Fruit fly (Drosophila melanogaster) whole organism, embryonic: ENCODE data around the gene GXIVsPLA2.
A peak's percentile ranks its signal among the peaks of the same experiment; 100 is the strongest.

ENCODE experiments used
- Atf-2 ChIP-seq: fragments of 200-800 bp; sonication (Bioruptor generic); optimal IDR thresholded peaks from 2 replicates; lab custom pipeline; 2016; ENCODE audit warnings: missing biosample characterization, missing genetic modification characterization
- Atf3 ChIP-seq: fragments of 200-800 bp; sonication (Bioruptor generic); optimal IDR thresholded peaks from 3 replicates; lab custom pipeline; 2016; ENCODE audit warnings: missing biosample characterization, missing genetic modification characterization
- Bdp1 ChIP-seq: fragments of 200-800 bp; sonication (Bioruptor generic); optimal IDR thresholded peaks from 3 replicates; lab custom pipeline; 2016; ENCODE audit warnings: missing biosample characterization, missing genetic modification characterization
- CG10366 ChIP-seq: fragments of 200-800 bp; sonication (Bioruptor generic); IDR thresholded peaks from 2 replicates; pipeline ENCODE4 v1.3.6; 2022; ENCODE audit warnings: missing biosample characterization, missing genetic modification characterization
- CG11085 ChIP-seq: fragments of 200-800 bp; sonication (Bioruptor generic); IDR thresholded peaks from 2 replicates; pipeline ENCODE4 v1.3.6; 2022; ENCODE audit warnings: missing biosample characterization, missing genetic modification characterization
- CG11398 ChIP-seq: fragments of 200-800 bp; sonication (Bioruptor generic); optimal IDR thresholded peaks from 2 replicates; lab custom pipeline; 2016; ENCODE audit warnings: missing biosample characterization, missing genetic modification characterization
- CG11696 ChIP-seq: fragments of 200-800 bp; sonication (Bioruptor generic); IDR thresholded peaks from 2 replicates; pipeline ENCODE4 v1.3.6; 2022; ENCODE audit warnings: missing biosample characterization, missing genetic modification characterization
- CG12104 ChIP-seq: fragments of 200-800 bp; sonication (Bioruptor generic); optimal IDR thresholded peaks from 3 replicates; lab custom pipeline; 2016; ENCODE audit warnings: missing biosample characterization, missing genetic modification characterization
- CG12299 ChIP-seq: fragments of 200-800 bp; sonication (Bioruptor generic); optimal IDR thresholded peaks from 2 replicates; lab custom pipeline; 2018; ENCODE audit warnings: missing biosample characterization, mild to moderate bottlenecking, missing genetic modification characterization
- CG13123 ChIP-seq: fragments of 200-800 bp; sonication (Bioruptor generic); optimal IDR thresholded peaks from 2 replicates; lab custom pipeline; 2016; ENCODE audit warnings: missing biosample characterization, missing genetic modification characterization
- CG14014 ChIP-seq: fragments of 200-800 bp; sonication (Bioruptor generic); IDR thresholded peaks from 2 replicates; pipeline ENCODE4 v1.3.6; 2022; ENCODE audit warnings: missing biosample characterization, missing genetic modification characterization
- CG14710 ChIP-seq: fragments of 200-800 bp; sonication (Bioruptor generic); optimal IDR thresholded peaks from 3 replicates; lab custom pipeline; 2019; ENCODE audit warnings: missing biosample characterization, mild to moderate bottlenecking, missing genetic modification characterization, moderate library complexity
- CG16815 ChIP-seq: fragments of 200-800 bp; sonication (Bioruptor generic); optimal IDR thresholded peaks from 3 replicates; lab custom pipeline; 2017; ENCODE audit warnings: missing biosample characterization, mild to moderate bottlenecking, missing genetic modification characterization
- CG2875 ChIP-seq: fragments of 200-800 bp; sonication (Bioruptor generic); optimal IDR thresholded peaks from 2 replicates; lab custom pipeline; 2017; ENCODE audit warnings: missing biosample characterization, mild to moderate bottlenecking, missing genetic modification characterization, missing genetic modification reagents
- CG3065 ChIP-seq: fragments of 200-800 bp; sonication (Bioruptor generic); optimal IDR thresholded peaks from 2 replicates; lab custom pipeline; 2016; ENCODE audit warnings: missing biosample characterization, missing genetic modification characterization
- CG43689 ChIP-seq: fragments of 200-800 bp; sonication (Bioruptor generic); IDR thresholded peaks from 2 replicates; pipeline ENCODE4 v1.3.6; 2022; ENCODE audit warnings: missing biosample characterization, missing genetic modification characterization
- CG4617 ChIP-seq: fragments of 200-800 bp; sonication (Bioruptor generic); optimal IDR thresholded peaks from 3 replicates; lab custom pipeline; 2016; ENCODE audit warnings: missing biosample characterization, missing genetic modification characterization, borderline replicate concordance
- CG7271 ChIP-seq: fragments of 200-800 bp; sonication (Bioruptor generic); optimal IDR thresholded peaks from 2 replicates; lab custom pipeline; 2018; ENCODE audit warnings: missing biosample characterization, mild to moderate bottlenecking, missing genetic modification characterization, moderate library complexity
- CG9817 ChIP-seq: fragments of 200-800 bp; sonication (Bioruptor generic); optimal IDR thresholded peaks from 2 replicates; lab custom pipeline; 2018; ENCODE audit warnings: missing biosample characterization, mild to moderate bottlenecking, missing genetic modification characterization, moderate library complexity
- CTCF ChIP-seq: fragments of 200-800 bp; sonication (Bioruptor generic); optimal IDR thresholded peaks from 2 replicates; lab custom pipeline; 2017; ENCODE audit warnings: missing biosample characterization, mild to moderate bottlenecking, missing genetic modification characterization, moderate library complexity
- Dp ChIP-seq: fragments of 200-800 bp; sonication (Bioruptor generic); optimal IDR thresholded peaks from 2 replicates; lab custom pipeline; 2018; ENCODE audit warnings: missing biosample characterization, mild to moderate bottlenecking, missing genetic modification characterization, moderate library complexity
- Drgx ChIP-seq: fragments of 200-800 bp; sonication (Bioruptor generic); IDR thresholded peaks from 2 replicates; pipeline ENCODE4 v1.3.6; 2022; ENCODE audit warnings: missing biosample characterization, missing genetic modification characterization
- Fer2 ChIP-seq: fragments of 200-800 bp; sonication (Bioruptor generic); optimal IDR thresholded peaks from 2 replicates; lab custom pipeline; 2018; ENCODE audit warnings: missing biosample characterization, mild to moderate bottlenecking, missing genetic modification characterization, moderate library complexity
- GATAe ChIP-seq: fragments of 200-800 bp; sonication (Bioruptor generic); conservative IDR thresholded peaks from 2 replicates; pipeline ENCODE4 v1.3.6; 2022; ENCODE audit warnings: missing biosample characterization, missing genetic modification characterization
- Gsc ChIP-seq: fragments of 200-800 bp; sonication (Bioruptor generic); IDR thresholded peaks from 2 replicates; pipeline ENCODE4 v1.3.6; 2022; ENCODE audit warnings: missing biosample characterization, missing genetic modification characterization
- HHEX ChIP-seq: fragments of 200-800 bp; sonication (Bioruptor generic); optimal IDR thresholded peaks from 3 replicates; lab custom pipeline; 2017; ENCODE audit warnings: missing biosample characterization, mild to moderate bottlenecking, missing genetic modification characterization, missing genetic modification reagents
- HLHmδ ChIP-seq: fragments of 200-800 bp; sonication (Bioruptor generic); optimal IDR thresholded peaks from 2 replicates; lab custom pipeline; 2018; ENCODE audit warnings: missing biosample characterization, mild to moderate bottlenecking, missing genetic modification characterization, moderate library complexity
- Jarid2 ChIP-seq: fragments of 200-800 bp; sonication (Bioruptor generic); optimal IDR thresholded peaks from 3 replicates; lab custom pipeline; 2017; ENCODE audit warnings: mild to moderate bottlenecking, missing biosample characterization, missing genetic modification reagents, missing genetic modification characterization
- Lhr ChIP-seq: fragments of 200-800 bp; sonication (Bioruptor generic); optimal IDR thresholded peaks from 3 replicates; lab custom pipeline; 2017; ENCODE audit warnings: mild to moderate bottlenecking, missing biosample characterization, missing genetic modification reagents, missing genetic modification characterization
- Med ChIP-seq: fragments of 200-800 bp; sonication (Bioruptor generic); peaks from one replicate; lab custom pipeline; 2016; ENCODE audit warnings: missing biosample characterization, missing genetic modification characterization, mild to moderate bottlenecking, inconsistent platforms, moderate library complexity
- Neu2 ChIP-seq: fragments of 200-800 bp; sonication (Bioruptor generic); optimal IDR thresholded peaks from 3 replicates; lab custom pipeline; 2016; ENCODE audit warnings: missing biosample characterization, missing genetic modification characterization, borderline replicate concordance
- Nf-YC ChIP-seq: fragments of 200-800 bp; optimal IDR thresholded peaks from 3 replicates; lab custom pipeline; 2019; ENCODE audit warnings: missing biosample characterization, mild to moderate bottlenecking, missing genetic modification characterization, moderate library complexity
- Oli ChIP-seq: fragments of 200-800 bp; sonication (Bioruptor generic); optimal IDR thresholded peaks from 2 replicates; lab custom pipeline; 2018; ENCODE audit warnings: missing biosample characterization, mild to moderate bottlenecking, missing genetic modification characterization, moderate library complexity
- YL-1 ChIP-seq: fragments of 200-800 bp; sonication (Bioruptor generic); optimal IDR thresholded peaks from 3 replicates; lab custom pipeline; 2017; ENCODE audit warnings: missing biosample characterization, mild to moderate bottlenecking, missing genetic modification characterization
- ac ChIP-seq: fragments of 200-800 bp; sonication (Bioruptor generic); optimal IDR thresholded peaks from 3 replicates; lab custom pipeline; 2017; ENCODE audit warnings: missing biosample characterization, mild to moderate bottlenecking, missing genetic modification characterization
- aop ChIP-seq: fragments of 200-800 bp; sonication (Bioruptor generic); IDR thresholded peaks from 2 replicates; pipeline ENCODE4 v1.3.6; 2022; ENCODE audit warnings: missing biosample characterization, missing genetic modification characterization
- bcd ChIP-seq: fragments of 200-800 bp; sonication (Bioruptor generic); optimal IDR thresholded peaks from 2 replicates; lab custom pipeline; 2017; ENCODE audit warnings: missing biosample characterization, mild to moderate bottlenecking, missing genetic modification characterization
- cas ChIP-seq: fragments of 200-800 bp; sonication (Bioruptor generic); IDR thresholded peaks from 2 replicates; pipeline ENCODE4 v1.3.6; 2022; ENCODE audit warnings: missing biosample characterization, missing genetic modification characterization
- ci ChIP-seq: fragments of 200-800 bp; sonication (Bioruptor generic); IDR thresholded peaks from 3 replicates; pipeline ENCODE4 v1.3.6; 2022; ENCODE audit warnings: missing biosample characterization, missing genetic modification characterization
- disco-r ChIP-seq: fragments of 200-800 bp; sonication (Bioruptor generic); optimal IDR thresholded peaks from 2 replicates; lab custom pipeline; 2016; ENCODE audit warnings: missing biosample characterization, missing genetic modification characterization
- gcm ChIP-seq: fragments of 200-800 bp; sonication (Bioruptor generic); optimal IDR thresholded peaks from 2 replicates; lab custom pipeline; 2019; ENCODE audit warnings: missing biosample characterization, mild to moderate bottlenecking, missing genetic modification characterization, moderate library complexity
- her ChIP-seq: fragments of 200-800 bp; sonication (Bioruptor generic); optimal IDR thresholded peaks from 2 replicates; lab custom pipeline; 2016; ENCODE audit warnings: missing biosample characterization, missing genetic modification characterization
- knrl ChIP-seq: fragments of 200-800 bp; sonication (Bioruptor generic); IDR thresholded peaks from 3 replicates; pipeline ENCODE4 v1.3.6; 2022; ENCODE audit warnings: missing biosample characterization, missing genetic modification characterization; ENCODE audit not compliant: partially characterized antibody
- lmd ChIP-seq: fragments of 200-800 bp; sonication (Bioruptor generic); IDR thresholded peaks from 2 replicates; pipeline ENCODE4 v1.3.6; 2022; ENCODE audit warnings: missing biosample characterization, missing genetic modification characterization
- lola ChIP-seq, 3 experiments: fragments of >200 bp in 2 of 3; fragments of 200-800 bp in 1 of 3; sonication (Bioruptor generic) in 1 of 3; optimal IDR thresholded peaks; 2 replicates each; lab custom pipeline; 2017 to 2019; ENCODE audit warnings: missing biosample characterization in 3 of 3, missing genetic modification characterization in 3 of 3, mild to moderate bottlenecking in 1 of 3, moderate library complexity in 1 of 3
- maf-S ChIP-seq: fragments of 200-800 bp; sonication (Bioruptor generic); optimal IDR thresholded peaks from 2 replicates; lab custom pipeline; 2016; ENCODE audit warnings: missing biosample characterization, missing genetic modification characterization
- nau ChIP-seq: fragments of 200-800 bp; sonication (Bioruptor generic); optimal IDR thresholded peaks from 3 replicates; lab custom pipeline; 2017; ENCODE audit warnings: missing biosample characterization, mild to moderate bottlenecking, missing genetic modification characterization, missing genetic modification reagents
- nmo ChIP-seq: fragments of 200-800 bp; sonication (Bioruptor generic); optimal IDR thresholded peaks from 2 replicates; lab custom pipeline; 2018; ENCODE audit warnings: missing biosample characterization, mild to moderate bottlenecking, missing genetic modification characterization, moderate library complexity
- yki ChIP-seq: fragments of >200 bp; optimal IDR thresholded peaks from 3 replicates; lab custom pipeline; 2018
- zen2 ChIP-seq: fragments of 200-800 bp; sonication (Bioruptor generic); IDR thresholded peaks from 3 replicates; pipeline ENCODE4 v1.3.6; 2022; ENCODE audit warnings: missing biosample characterization, missing genetic modification characterization; ENCODE audit not compliant: partially characterized antibody

The GXIVsPLA2 gene

DNA sequence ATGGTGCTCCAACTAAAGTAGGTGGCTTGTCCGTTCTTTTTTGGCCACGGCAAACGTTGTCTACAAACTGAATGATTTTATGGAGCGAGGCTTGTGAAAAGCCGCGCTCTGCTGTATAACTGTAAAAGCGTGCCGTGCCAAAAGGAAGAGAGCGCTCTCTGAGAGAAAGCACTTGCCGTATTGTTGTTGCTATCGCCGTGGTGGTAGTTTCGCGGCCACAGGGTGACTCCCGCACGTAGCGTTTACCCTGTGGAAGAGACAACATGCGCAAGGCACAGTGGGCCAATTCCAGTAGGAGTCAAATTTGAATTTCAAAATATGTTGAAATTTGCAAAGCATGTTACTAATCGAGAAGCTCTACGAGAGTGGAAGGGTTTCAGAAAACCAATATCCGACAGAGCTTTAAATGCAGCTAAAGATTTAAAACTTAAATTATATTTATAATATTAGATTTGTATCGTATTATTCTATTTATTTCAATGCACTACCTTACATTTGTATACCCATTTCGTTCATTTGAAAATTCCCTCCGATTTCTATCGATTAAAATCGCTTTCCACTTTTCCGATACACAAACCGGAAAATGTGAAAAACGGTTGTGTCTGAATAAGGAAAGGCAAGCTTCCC is 30.0 kb upstream of the GXIVsPLA2 start, which contains the start of gene sff (continued):
- peak; percentile 64 for TF ChIP-seq CG12299 (tag; lab: Kevin White, UChicago)
- peak; percentile 72 for TF ChIP-seq CG2875 (GFP tag; lab: Kevin White, UChicago)
- TF ChIP-seq Atf-2 (GFP tag; lab: Kevin White, UChicago) = peak; percentile 52
- TF ChIP-seq CG16815 = peak; percentile 90
- TF ChIP-seq CG11398 (GFP tag; lab: Kevin White, UChicago) = peak; percentile 58
- TF ChIP-seq disco-r = peak; percentile 40
- peak; percentile 89 for TF ChIP-seq Oli
- TF ChIP-seq CG9817 (tag; lab: Kevin White, UChicago) = peak; percentile 85
- TF ChIP-seq yki (lab: Kevin White, UChicago) = no peak
- TF ChIP-seq CG11085 (GFP tag; lab: Robert Waterston, UW) = peak; percentile 81
- peak; percentile 48; the same call in 1 of the 3 replicates for TF ChIP-seq knrl (GFP tag; lab: Robert Waterston, UW)
- no peak; the same call in 2 of the 3 replicates for TF ChIP-seq zen2 (GFP tag; lab: Robert Waterston, UW)
- TF ChIP-seq her (GFP tag; lab: Kevin White, UChicago) = peak; percentile 56
- peak; percentile 68 for TF ChIP-seq Lhr (GFP tag; lab: Kevin White, UChicago)
- TF ChIP-seq nau (GFP tag; lab: Kevin White, UChicago) = peak; percentile 80
- TF ChIP-seq gcm = peak; percentile 71
- TF ChIP-seq CG11696 = peak; percentile 79
- TF ChIP-seq nmo (GFP tag; lab: Kevin White, UChicago) = peak; percentile 96
- peak; percentile 33 for TF ChIP-seq CG7271 (tag; lab: Kevin White, UChicago)
- TF ChIP-seq CG14014 (GFP tag; lab: Robert Waterston, UW) = peak; percentile 81
- TF ChIP-seq Jarid2 (GFP tag; lab: Kevin White, UChicago) = peak; percentile 58
- no peak for TF ChIP-seq CG43689 (GFP tag; lab: Robert Waterston, UW)
- TF ChIP-seq CG13123 = peak; percentile 56
- peak; percentile 89 for TF ChIP-seq HHEX
- peak; percentile 72 for TF ChIP-seq Fer2 (tag; lab: Kevin White, UChicago)
- TF ChIP-seq cas (GFP tag; lab: Robert Waterston, UW) = peak; percentile 54; the same call in 1 of the 2 replicates
- peak; percentile 67 for TF ChIP-seq Atf3 (GFP tag; lab: Kevin White, UChicago)
- TF ChIP-seq bcd (GFP tag; lab: Kevin White, UChicago) = peak; percentile 92
- TF ChIP-seq CG12104 = peak; percentile 81
- peak; percentile 60 for TF ChIP-seq CG3065 (GFP tag; lab: Kevin White, UChicago)
- peak; percentile 85 for TF ChIP-seq HLHmδ (GFP tag; lab: Kevin White, UChicago)
- TF ChIP-seq Bdp1 (GFP tag; lab: Kevin White, UChicago) = peak; percentile 63
- TF ChIP-seq aop = peak; percentile 83
- TF ChIP-seq Neu2 (GFP tag; lab: Kevin White, UChicago) = no peak
- TF ChIP-seq Gsc (GFP tag; lab: Robert Waterston, UW) = peak; percentile 79
- TF ChIP-seq CTCF (GFP tag; lab: Kevin White, UChicago) = peak; percentile 56
- no peak; the same call in 1 of the 2 replicates for TF ChIP-seq GATAe
- TF ChIP-seq YL-1 (GFP tag; lab: Kevin White, UChicago) = peak; percentile 49
- peak; percentile 67 for TF ChIP-seq ac (GFP tag; lab: Kevin White, UChicago)
- peak; percentile 30 for TF ChIP-seq maf-S (GFP tag; lab: Kevin White, UChicago)
- peak; percentile 78 for TF ChIP-seq Dp (GFP tag; lab: Kevin White, UChicago)
- TF ChIP-seq CG14710 (tag; lab: Kevin White, UChicago) = peak; percentile 91
- peak; percentile 95 for TF ChIP-seq Med
- TF ChIP-seq CG10366 (GFP tag; lab: Robert Waterston, UW) = peak; percentile 84
- TF ChIP-seq CG4617 = peak; percentile 68
- TF ChIP-seq lmd (GFP tag; lab: Robert Waterston, UW) = peak; percentile 91
- TF ChIP-seq lola (GFP tag; optimal IDR thresholded peaks at IDR 0.05; lab: Kevin White, UChicago) = peak in 1 of 3 experiments; percentile 92
- peak; percentile 94 for TF ChIP-seq ci (GFP tag; lab: Robert Waterston, UW)
- TF ChIP-seq Nf-YC = peak; percentile 80
- TF ChIP-seq Drgx (GFP tag; lab: Robert Waterston, UW) = peak; percentile 70
